Worm (Caenorhabditis elegans): Measurements from ENCODE around the gene F28A10.7.

DNA sequence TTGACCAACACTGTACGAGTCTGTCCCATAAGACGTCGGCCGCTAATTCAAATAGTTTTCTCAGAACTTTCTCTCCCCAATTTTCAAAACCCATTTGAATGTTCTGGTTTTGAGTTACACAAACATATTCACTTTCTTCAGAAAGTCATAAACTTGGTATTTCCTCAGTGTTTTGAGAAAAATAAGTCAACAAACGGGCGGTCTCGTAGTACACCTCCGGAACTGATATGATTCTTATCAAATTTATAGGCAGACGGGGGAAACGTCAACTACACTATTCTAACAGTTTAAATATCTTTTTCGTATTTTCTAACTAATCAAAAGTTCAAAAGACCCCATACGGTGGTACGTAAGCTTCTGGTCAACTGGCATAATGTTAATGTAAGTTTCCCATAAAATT, 38.7 kb upstream of the F28A10.7 start:
- TF ChIP-seq pag-3 (tag; optimal IDR thresholded peaks at IDR 0.05; ENCODE audit: borderline replicate concordance, insufficient read depth) (no peak), elt-3 (tag; optimal IDR thresholded peaks at IDR 0.05) (no peak), blmp-1 (tag; optimal IDR thresholded peaks at IDR 0.05) (no peak), F16B12.6 (tag; optimal IDR thresholded peaks at IDR 0.05) (no peak), jun-1 (tag; optimal IDR thresholded peaks at IDR 0.05) (no peak), ztf-4 (tag; optimal IDR thresholded peaks at IDR 0.05) (no peak)
